Worm (Caenorhabditis elegans): Measurements from ENCODE around the gene gasr-8.

Gene gasr-8

DNA sequence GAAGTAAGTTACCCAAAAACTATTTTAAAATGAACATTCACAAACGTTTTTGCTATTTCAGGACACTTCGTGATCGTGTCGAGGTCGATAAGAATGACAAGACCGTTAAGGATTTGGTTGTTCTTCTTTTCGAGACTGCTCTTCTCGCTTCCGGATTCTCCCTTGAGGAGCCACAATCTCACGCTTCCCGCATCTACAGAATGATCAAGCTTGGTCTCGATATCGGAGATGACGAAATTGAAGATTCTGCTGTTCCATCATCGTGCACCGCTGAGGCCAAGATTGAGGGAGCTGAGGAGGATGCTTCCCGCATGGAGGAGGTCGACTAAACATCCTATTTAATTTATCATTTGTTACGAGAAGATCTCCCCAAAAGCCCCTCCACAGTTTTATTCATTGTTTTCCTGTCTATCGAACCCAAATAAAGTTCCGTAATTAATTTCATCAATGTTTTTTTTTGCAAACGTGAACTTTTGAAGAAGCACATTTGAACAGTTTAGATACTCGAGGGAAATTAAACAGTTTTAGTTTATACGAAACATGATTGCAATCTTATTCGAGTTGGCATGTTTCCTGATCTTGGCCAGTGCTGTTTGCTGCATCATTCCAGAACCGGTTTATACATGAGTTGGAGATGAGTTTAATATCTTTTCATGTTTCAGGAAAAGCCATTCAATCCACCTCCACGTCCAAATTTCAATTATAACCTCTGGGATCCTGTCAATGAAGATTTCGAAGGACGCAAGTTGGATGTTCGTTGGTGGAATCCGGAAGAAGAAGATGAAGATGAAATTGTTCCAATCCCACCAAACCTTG is 605 bp upstream of the gasr-8 start, which contains the start of gene C47E8.11 (continued):
- TF ChIP-seq ceh-8 (GFP tag; optimal IDR thresholded peaks at IDR 0.05): peak; percentile 33
- TF ChIP-seq pag-3 (tag; optimal IDR thresholded peaks at IDR 0.05; ENCODE audit: borderline replicate concordance, insufficient read depth): peak; percentile 18
- no peak for TF ChIP-seq blmp-1 (tag; optimal IDR thresholded peaks at IDR 0.05)
- TF ChIP-seq nhr-71 (tag; optimal IDR thresholded peaks at IDR 0.05): peak; percentile 69
- peak; percentile 28 for TF ChIP-seq snpc-4 (tag; optimal IDR thresholded peaks at IDR 0.05)
- no peak for TF ChIP-seq mab-9 (GFP tag; IDR thresholded peaks at IDR 0.05)
- TF ChIP-seq hlh-4 (tag; optimal IDR thresholded peaks at IDR 0.05): no peak
- no peak for TF ChIP-seq nhr-85 (tag)
- TF ChIP-seq skn-1 (tag; optimal IDR thresholded peaks at IDR 0.05): no peak
- TF ChIP-seq nhr-237 (tag; optimal IDR thresholded peaks at IDR 0.05): no peak
- no peak for TF ChIP-seq irx-1 (tag; optimal IDR thresholded peaks at IDR 0.05)
- no peak for TF ChIP-seq nhr-11 (tag; optimal IDR thresholded peaks at IDR 0.05)
- TF ChIP-seq tbx-2 (tag; optimal IDR thresholded peaks at IDR 0.05): no peak
- no peak for TF ChIP-seq nhr-77 (tag; optimal IDR thresholded peaks at IDR 0.05)
- TF ChIP-seq unc-30 (tag; optimal IDR thresholded peaks at IDR 0.05): no peak
- peak; percentile 12 for TF ChIP-seq xbp-1 (tag; optimal IDR thresholded peaks at IDR 0.05)
- TF ChIP-seq vab-15 (tag; optimal IDR thresholded peaks at IDR 0.05): no peak
- TF ChIP-seq sptf-1 (tag; optimal IDR thresholded peaks at IDR 0.05): no peak
- no peak for TF ChIP-seq isw-1 (GFP tag; IDR thresholded peaks at IDR 0.05)
- no peak for TF ChIP-seq sup-37 (GFP tag; optimal IDR thresholded peaks at IDR 0.05)
- no peak for TF ChIP-seq mdl-1 (tag; optimal IDR thresholded peaks at IDR 0.05)
- TF ChIP-seq lin-14 (GFP tag; optimal IDR thresholded peaks at IDR 0.05): peak; percentile 33
- no peak for TF ChIP-seq zip-4 (GFP tag; optimal IDR thresholded peaks at IDR 0.05)
- TF ChIP-seq C16A3.4 (tag; optimal IDR thresholded peaks at IDR 0.05): no peak
- no peak for TF ChIP-seq egl-27 (tag; optimal IDR thresholded peaks at IDR 0.05)
- peak; percentile 31 for TF ChIP-seq elt-2 (tag; optimal IDR thresholded peaks at IDR 0.05)
- TF ChIP-seq mef-2 (tag; optimal IDR thresholded peaks at IDR 0.05): no peak
- no peak for TF ChIP-seq lir-3 (tag; optimal IDR thresholded peaks at IDR 0.05; ENCODE audit: poor library complexity)
- TF ChIP-seq ama-1 (optimal IDR thresholded peaks at IDR 0.05): peak; percentile 98
- TF ChIP-seq fkh-4 (tag; optimal IDR thresholded peaks at IDR 0.05; ENCODE audit: borderline replicate concordance): no peak
- peak; percentile 48 for TF ChIP-seq nhr-47 (tag; optimal IDR thresholded peaks at IDR 0.05)
- peak; percentile 41 for TF ChIP-seq rnt-1 (tag; optimal IDR thresholded peaks at IDR 0.05)
- peak; percentile 25 for TF ChIP-seq lin-13 (GFP tag; optimal IDR thresholded peaks at IDR 0.05)

DNA sequence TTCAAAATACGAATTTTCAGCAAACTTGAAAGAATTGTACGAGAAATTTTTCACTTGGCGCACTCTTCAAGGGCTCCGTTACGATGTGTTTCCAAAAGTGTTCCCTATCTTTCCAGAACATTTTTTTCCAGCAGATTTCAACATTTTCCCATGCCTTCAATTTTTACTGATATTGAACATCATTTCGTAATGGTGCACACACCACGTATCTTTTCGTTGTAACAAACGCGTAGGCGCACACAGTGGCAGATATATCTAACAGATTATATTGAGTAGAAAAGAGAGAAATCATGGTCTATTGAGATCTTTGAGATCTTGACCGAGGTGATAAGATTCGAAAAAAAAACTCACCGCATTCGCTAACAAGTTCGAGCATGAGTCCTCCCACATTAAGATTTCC is 6.8 kb downstream of the gasr-8 start:
- TF ChIP-seq nhr-71 (tag; optimal IDR thresholded peaks at IDR 0.05): no peak
- peak; percentile 22 for TF ChIP-seq rnt-1 (tag; optimal IDR thresholded peaks at IDR 0.05)
- no peak for TF ChIP-seq lin-13 (GFP tag; optimal IDR thresholded peaks at IDR 0.05)
- TF ChIP-seq pag-3 (tag; optimal IDR thresholded peaks at IDR 0.05; ENCODE audit: borderline replicate concordance, insufficient read depth): peak; percentile 71
- TF ChIP-seq sup-37 (GFP tag; optimal IDR thresholded peaks at IDR 0.05): no peak
- no peak for TF ChIP-seq lsy-2 (tag; optimal IDR thresholded peaks at IDR 0.05)

DNA sequence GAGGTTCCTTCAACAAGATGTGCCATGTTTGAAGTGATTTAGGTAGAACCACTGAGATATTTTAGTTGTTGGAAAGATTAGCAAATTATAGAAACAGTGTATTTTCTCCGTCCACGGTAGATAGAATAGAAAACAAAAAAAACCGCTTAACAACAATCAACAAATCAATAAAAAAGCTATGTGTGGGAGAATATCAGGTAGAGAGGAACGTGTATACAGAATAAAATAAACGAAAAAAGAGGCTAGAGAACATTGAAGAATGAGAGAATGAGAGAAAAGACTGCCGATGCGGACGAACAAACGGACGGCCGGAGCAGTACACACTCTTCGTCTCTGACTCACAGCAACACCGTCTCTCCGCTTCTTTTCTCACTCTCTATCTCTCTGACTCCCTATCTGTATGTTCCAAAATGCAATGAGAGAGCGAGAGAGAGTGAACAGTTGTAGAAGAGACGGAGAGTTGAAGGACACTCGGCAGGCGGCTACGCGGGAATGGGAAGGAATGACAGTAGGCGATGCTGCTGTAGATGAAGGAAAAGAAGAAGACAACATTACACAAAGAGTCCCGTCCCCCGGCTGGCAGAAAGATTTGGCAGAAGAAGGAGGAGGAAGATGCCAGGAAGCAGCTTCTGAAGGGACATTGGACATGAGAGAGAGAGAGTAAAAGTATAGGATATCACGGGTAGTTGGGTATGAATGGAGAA is 7.8 kb downstream of the gasr-8 start, which contains the start of gene unc-112:
Gene unc-112 (minus strand): TSS at position 51 of the 704 bp plus-strand sequence.
- TF ChIP-seq nhr-90 (tag; optimal IDR thresholded peaks at IDR 0.05; ENCODE audit: poor library complexity) (peak; percentile 53), nhr-85 (tag) (peak; percentile 41), unc-86 (tag; optimal IDR thresholded peaks at IDR 0.05) (peak; percentile 18), lin-39 (tag; optimal IDR thresholded peaks at IDR 0.05) (no peak), fkh-10 (GFP tag; optimal IDR thresholded peaks at IDR 0.05) (peak; percentile 5), lir-3 (tag; optimal IDR thresholded peaks at IDR 0.05; ENCODE audit: poor library complexity) (peak; percentile 12), elt-3 (tag; optimal IDR thresholded peaks at IDR 0.05) (peak in 1 of 6 experiments; percentile 6), swsn-7 (tag; optimal IDR thresholded peaks at IDR 0.05) (peak; percentile 74), unc-98 (GFP tag; IDR thresholded peaks at IDR 0.05) (no peak), mdl-1 (tag; optimal IDR thresholded peaks at IDR 0.05) (peak in 1 of 2 experiments; percentile 50), F16B12.6 (tag; optimal IDR thresholded peaks at IDR 0.05) (peak; percentile 18), ama-1 (optimal IDR thresholded peaks at IDR 0.05) (no peak), jun-1 (tag; optimal IDR thresholded peaks at IDR 0.05) (peak; percentile 49), ztf-4 (tag; optimal IDR thresholded peaks at IDR 0.05) (peak; percentile 43), C04F5.9 (tag; optimal IDR thresholded peaks at IDR 0.05) (no peak), sox-4 (tag; optimal IDR thresholded peaks at IDR 0.05) (no peak), unc-130 (tag; optimal IDR thresholded peaks at IDR 0.05) (peak; percentile 20), elt-2 (tag; optimal IDR thresholded peaks at IDR 0.05) (no peak), xbp-1 (tag; optimal IDR thresholded peaks at IDR 0.05) (peak; percentile 47)
